Fruit fly (Drosophila melanogaster) whole organism, adult: ENCODE data around the gene CG9915.

ENCODE experiments used
- CG11617 ChIP-seq: fragments of 200-800 bp; sonication (Bioruptor generic); optimal IDR thresholded peaks from 2 replicates; lab custom pipeline; 2017; ENCODE audit warnings: mild to moderate bottlenecking, missing biosample characterization, missing genetic modification reagents, missing genetic modification characterization
- CG12768 ChIP-seq: fragments of 200-800 bp; sonication (Bioruptor generic); optimal IDR thresholded peaks from 2 replicates; lab custom pipeline; 2017; ENCODE audit warnings: missing biosample characterization, missing genetic modification characterization, mild to moderate bottlenecking, moderate library complexity, missing genetic modification reagents
- CG33017 ChIP-seq: fragments of 200-800 bp; sonication (Bioruptor generic); optimal IDR thresholded peaks from 2 replicates; lab custom pipeline; 2018; ENCODE audit warnings: missing biosample characterization, mild to moderate bottlenecking, missing genetic modification characterization, moderate library complexity
- CG5204 ChIP-seq: fragments of 200-800 bp; sonication (Bioruptor generic); optimal IDR thresholded peaks from 2 replicates; lab custom pipeline; 2016; ENCODE audit warnings: missing biosample characterization, missing genetic modification characterization
- Clk ChIP-seq: fragments of 200-800 bp; sonication (Bioruptor generic); optimal IDR thresholded peaks from 2 replicates; lab custom pipeline; 2017; ENCODE audit warnings: missing biosample characterization, missing genetic modification characterization
- Hr96 ChIP-seq: fragments of 200-800 bp; sonication (Bioruptor generic); optimal IDR thresholded peaks from 2 replicates; lab custom pipeline; 2016; ENCODE audit warnings: missing biosample characterization, missing genetic modification characterization
- Mnt ChIP-seq: fragments of 200-800 bp; sonication (Bioruptor generic); optimal IDR thresholded peaks from 2 replicates; lab custom pipeline; 2016; ENCODE audit warnings: missing biosample characterization, mild to moderate bottlenecking, missing genetic modification characterization
- bab1 ChIP-seq: fragments of 200-800 bp; sonication (Bioruptor generic); optimal IDR thresholded peaks from 3 replicates; lab custom pipeline; 2019; ENCODE audit warnings: missing biosample characterization, mild to moderate bottlenecking, missing genetic modification characterization, moderate library complexity
- cic ChIP-seq: fragments of 200-800 bp; sonication (Bioruptor generic); optimal IDR thresholded peaks from 2 replicates; lab custom pipeline; 2017; ENCODE audit warnings: missing biosample characterization, mild to moderate bottlenecking, missing genetic modification characterization, moderate library complexity
- ovo ChIP-seq: fragments of 200-800 bp; sonication (Bioruptor generic); optimal IDR thresholded peaks from 2 replicates; lab custom pipeline; 2016; ENCODE audit warnings: missing biosample characterization, missing genetic modification characterization
- pad ChIP-seq: fragments of 200-800 bp; sonication (Bioruptor generic); optimal IDR thresholded peaks from 3 replicates; lab custom pipeline; 2017; ENCODE audit warnings: missing biosample characterization, missing genetic modification characterization, mild to moderate bottlenecking, moderate library complexity, missing genetic modification reagents
- tj ChIP-seq: fragments of 200-800 bp; sonication (Bioruptor generic); optimal IDR thresholded peaks from 3 replicates; lab custom pipeline; 2017; ENCODE audit warnings: missing biosample characterization, mild to moderate bottlenecking, missing genetic modification characterization, moderate library complexity
- toe ChIP-seq: fragments of 200-800 bp; sonication (Bioruptor generic); optimal IDR thresholded peaks from 2 replicates; lab custom pipeline; 2016; ENCODE audit warnings: missing biosample characterization, missing genetic modification characterization

DNA sequence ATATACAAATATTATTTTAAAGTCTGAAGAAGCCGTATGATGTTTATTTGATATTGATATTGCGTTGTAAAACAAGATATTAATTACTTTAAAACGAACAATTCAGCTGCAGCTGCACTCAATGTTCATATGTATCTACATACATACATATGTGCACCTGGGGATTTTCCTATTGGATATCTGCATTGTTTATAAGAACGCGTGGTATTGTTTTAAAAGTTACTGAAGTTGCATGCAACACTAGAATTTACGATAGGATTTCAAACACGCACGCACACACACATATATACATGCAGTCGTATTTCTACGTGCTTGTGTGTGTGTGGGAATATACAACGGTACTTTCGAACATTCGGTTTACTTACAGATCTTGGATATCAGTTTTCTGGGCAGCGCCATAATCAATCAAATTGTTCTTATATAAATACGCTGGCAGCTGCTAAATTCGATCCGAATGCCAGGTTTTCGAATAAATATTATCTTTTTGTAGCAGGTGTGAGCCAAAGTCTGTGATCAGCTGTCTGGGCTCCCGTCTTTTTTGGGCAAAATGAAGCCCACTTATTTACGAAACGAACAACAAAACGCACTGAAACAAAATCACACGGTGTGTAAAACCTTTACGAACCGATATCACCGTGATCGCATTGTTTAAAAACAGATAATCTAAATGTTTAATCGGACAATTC is 37.6 kb downstream of the CG9915 start:
- no peak for TF ChIP-seq CG5204 (GFP tag; lab: Kevin White, UChicago)
- TF ChIP-seq toe = no peak
- TF ChIP-seq cic (GFP tag; lab: Kevin White, UChicago) = no peak
- no peak for TF ChIP-seq Hr96 (GFP tag; lab: Kevin White, UChicago)
- peak; percentile 48 for TF ChIP-seq ovo (GFP tag; lab: Kevin White, UChicago)
- no peak for TF ChIP-seq tj (GFP tag; lab: Kevin White, UChicago)
- no peak for TF ChIP-seq pad (GFP tag; lab: Kevin White, UChicago)
- TF ChIP-seq bab1 (GFP tag; lab: Kevin White, UChicago) = no peak
- TF ChIP-seq Mnt = no peak
- no peak for TF ChIP-seq CG12768 (GFP tag; lab: Kevin White, UChicago)
- no peak for TF ChIP-seq Clk (GFP tag; lab: Kevin White, UChicago)
- no peak for TF ChIP-seq CG33017 (tag; lab: Kevin White, UChicago)
- TF ChIP-seq CG11617 (GFP tag; lab: Kevin White, UChicago) = no peak
